Worm (Caenorhabditis elegans): ENCODE measurements around the gene F58D2.3.

DNA sequence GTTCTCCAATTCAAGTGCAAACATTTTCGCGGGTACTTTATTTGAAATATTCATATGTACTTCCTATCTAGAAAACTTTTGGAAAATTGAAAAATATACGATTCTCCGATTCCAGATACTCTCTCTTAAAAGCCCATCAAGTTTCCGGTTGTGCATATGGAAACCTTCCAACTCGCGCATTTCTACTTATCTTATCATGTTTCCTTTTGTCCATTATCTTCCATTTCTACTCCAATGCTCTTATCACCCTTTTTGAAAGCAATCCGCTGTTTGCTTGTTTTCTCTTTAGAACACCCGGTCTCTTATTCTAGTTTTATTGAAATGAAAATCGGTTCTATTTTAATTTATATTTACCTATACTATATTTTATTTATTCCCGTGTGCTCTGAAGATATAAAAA, 41.0 kb upstream of the F58D2.3 start, which contains the start of gene C48D1.5:
- TF ChIP-seq tbx-2 (tag; optimal IDR thresholded peaks at IDR 0.05), result no peak
- no peak for TF ChIP-seq ztf-11 (tag; optimal IDR thresholded peaks at IDR 0.05)
- TF ChIP-seq pqm-1 (tag; optimal IDR thresholded peaks at IDR 0.05), result no peak
- TF ChIP-seq R02D3.7 (tag; optimal IDR thresholded peaks at IDR 0.05), result no peak
- no peak for TF ChIP-seq snpc-4 (tag; optimal IDR thresholded peaks at IDR 0.05)
- no peak for TF ChIP-seq fkh-10 (GFP tag; optimal IDR thresholded peaks at IDR 0.05)
- no peak for TF ChIP-seq jun-1 (tag; optimal IDR thresholded peaks at IDR 0.05)
- no peak for TF ChIP-seq unc-62 (GFP tag; optimal IDR thresholded peaks at IDR 0.05)
- TF ChIP-seq mdl-1 (tag; optimal IDR thresholded peaks at IDR 0.05), result no peak
- TF ChIP-seq nfya-1 (tag; optimal IDR thresholded peaks at IDR 0.05; ENCODE audit: insufficient read depth), result no peak
- TF ChIP-seq aly-2 (tag; optimal IDR thresholded peaks at IDR 0.05), result no peak
